Fruit fly (Drosophila melanogaster) S2 (cell line): ENCODE measurements around the gene CheA84a.

Experiments
- CG8478 ChIP-seq: fragments of >200 bp; optimal IDR thresholded peaks from 2 replicates; lab custom pipeline; 2018
- CTCF ChIP-seq, 2 experiments: fragments of >200 bp; optimal IDR thresholded peaks; 2 replicates each; lab custom pipeline; 2018

dm6 chr3R:8217727-8218126 lies 13.1 kb upstream of the CheA84a start, which contains the start of gene CG7800:
- TF ChIP-seq CG8478 (lab: Kevin White, UChicago) (no peak), CTCF (optimal IDR thresholded peaks at IDR 0.05; lab: Kevin White, UChicago) (no peak)
